Worm (Caenorhabditis elegans): ENCODE measurements around the gene F13H8.8.

DNA sequence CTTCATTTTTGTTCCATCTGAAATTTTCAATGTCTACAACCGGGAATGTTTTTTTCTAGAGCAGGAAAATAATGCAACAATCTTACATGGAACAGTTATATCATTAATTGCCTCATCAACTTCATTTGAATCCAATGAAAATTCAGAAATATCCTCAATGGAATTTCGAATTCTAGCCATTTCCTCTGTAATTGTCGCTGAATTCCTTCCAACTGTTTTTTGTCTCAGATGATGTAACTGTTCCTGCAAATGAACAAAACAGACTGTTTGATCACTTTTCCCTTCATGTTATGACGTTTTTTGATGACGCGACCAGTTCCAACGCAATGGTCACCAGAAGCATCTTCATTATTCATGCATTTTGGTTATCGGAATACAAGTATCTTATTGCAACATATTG is 46.4 kb downstream of the F13H8.8 start:
- no peak for TF ChIP-seq nhr-28 (tag; optimal IDR thresholded peaks at IDR 0.05)
- TF ChIP-seq snpc-4 (tag; optimal IDR thresholded peaks at IDR 0.05) = no peak
- no peak for TF ChIP-seq nhr-41 (GFP tag; IDR thresholded peaks at IDR 0.05)
- TF ChIP-seq hlh-30 (tag; optimal IDR thresholded peaks at IDR 0.05; ENCODE audit: insufficient read depth) = no peak
- TF ChIP-seq egl-27 (tag; optimal IDR thresholded peaks at IDR 0.05) = no peak
- TF ChIP-seq pha-4 (GFP tag; IDR thresholded peaks at IDR 0.05) = no peak
- TF ChIP-seq pha-4 (tag; optimal IDR thresholded peaks at IDR 0.05) = no peak
- no peak for TF ChIP-seq nhr-25 (tag; optimal IDR thresholded peaks at IDR 0.05; ENCODE audit: borderline replicate concordance, insufficient read depth)
- TF ChIP-seq mep-1 (tag; optimal IDR thresholded peaks at IDR 0.05) = no peak
- no peak for TF ChIP-seq D1046.2 (GFP tag; IDR thresholded peaks at IDR 0.05)
- no peak for TF ChIP-seq nhr-237 (tag; optimal IDR thresholded peaks at IDR 0.05)
- no peak for TF ChIP-seq unc-130 (GFP tag; optimal IDR thresholded peaks at IDR 0.05)
- no peak for TF ChIP-seq set-16 (GFP tag; IDR thresholded peaks at IDR 0.05)
- no peak for TF ChIP-seq nhr-76 (tag; optimal IDR thresholded peaks at IDR 0.05)

Data from whole organism, L4 larva.